Worm (Caenorhabditis elegans): Measurements from ENCODE around the gene prx-6.

Gene prx-6

DNA sequence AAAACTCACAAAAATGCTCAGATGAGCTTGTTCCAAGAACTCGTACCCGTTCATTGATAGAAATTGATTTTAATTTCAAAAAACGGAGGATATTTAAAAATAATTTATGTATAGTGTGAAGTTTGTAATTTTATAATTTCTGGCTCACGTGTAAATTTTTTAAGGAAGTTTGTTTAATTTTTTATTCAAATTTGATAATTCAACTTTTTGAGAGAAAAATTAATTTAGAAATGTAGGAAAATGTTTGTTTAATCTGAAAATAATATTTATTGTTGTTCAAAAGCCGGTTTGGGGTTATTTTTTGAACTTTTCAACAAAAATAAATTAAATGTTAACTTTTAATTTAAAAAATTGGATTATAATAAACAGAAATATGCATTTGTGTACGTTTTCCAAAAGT lies 43.8 kb downstream of the prx-6 start, which contains the start of gene K03B4.6:
TSS of gene K03B4.6 (minus strand) at position 101 of the 400 bp plus-strand sequence.
- TF ChIP-seq ceh-82 (tag; optimal IDR thresholded peaks at IDR 0.05), result no peak
- TF ChIP-seq saeg-2 (GFP tag; IDR thresholded peaks at IDR 0.05), result no peak
- no peak for TF ChIP-seq F49E8.2 (tag; optimal IDR thresholded peaks at IDR 0.05; ENCODE audit: borderline replicate concordance)
- TF ChIP-seq nhr-41 (GFP tag; IDR thresholded peaks at IDR 0.05), result no peak
- TF ChIP-seq ztf-7 (tag; optimal IDR thresholded peaks at IDR 0.05), result no peak
- no peak for TF ChIP-seq mdt-29 (GFP tag; IDR thresholded peaks at IDR 0.05)
- TF ChIP-seq lin-29 (GFP tag; IDR thresholded peaks at IDR 0.05), result no peak
- TF ChIP-seq gei-8 (GFP tag; optimal IDR thresholded peaks at IDR 0.05), result no peak
- TF ChIP-seq T26A8.4 (GFP tag; IDR thresholded peaks at IDR 0.05), result no peak
- TF ChIP-seq mdl-1 (tag; optimal IDR thresholded peaks at IDR 0.05), result no peak

DNA sequence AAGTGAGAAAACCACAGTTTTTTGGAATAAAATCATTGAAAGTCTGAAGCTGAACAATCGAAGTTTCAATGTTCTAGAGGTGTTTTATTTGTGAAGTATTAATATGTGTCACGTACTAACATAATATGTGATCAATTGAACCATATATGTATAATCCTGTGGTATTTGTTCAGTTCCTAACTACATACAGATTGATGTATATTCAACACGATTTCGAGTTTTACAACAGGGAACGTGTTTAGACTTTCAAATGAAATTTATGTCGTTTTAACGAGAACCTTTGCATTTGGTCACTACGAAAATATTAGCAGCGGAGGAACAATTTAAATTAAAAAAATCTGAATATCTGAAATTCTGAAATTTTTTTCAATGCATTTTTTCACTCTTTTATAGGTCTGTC lies 45.4 kb downstream of the prx-6 start, which contains the start of gene K03B4.8:
TSS of gene K03B4.8 (minus strand) at position 101 of the 400 bp plus-strand sequence.
- TF ChIP-seq lin-29 (GFP tag; IDR thresholded peaks at IDR 0.05), result no peak
- TF ChIP-seq php-3 (GFP tag; IDR thresholded peaks at IDR 0.05), result no peak
- no peak for TF ChIP-seq daf-8 (GFP tag; IDR thresholded peaks at IDR 0.05)
- TF ChIP-seq Y5F2A.4 (GFP tag; optimal IDR thresholded peaks at IDR 0.05), result no peak
- TF ChIP-seq dmd-9 (GFP tag; IDR thresholded peaks at IDR 0.05), result no peak
- no peak for TF ChIP-seq ztf-7 (tag; optimal IDR thresholded peaks at IDR 0.05)
- no peak for TF ChIP-seq nhr-11 (tag; optimal IDR thresholded peaks at IDR 0.05)
- no peak for TF ChIP-seq lim-7 (GFP tag; IDR thresholded peaks at IDR 0.05)
- TF ChIP-seq nhr-237 (tag; optimal IDR thresholded peaks at IDR 0.05), result no peak
- TF ChIP-seq spr-1 (tag; optimal IDR thresholded peaks at IDR 0.05), result no peak
- no peak for TF ChIP-seq Y105C5A.15 (GFP tag; IDR thresholded peaks at IDR 0.05)
- no peak for TF ChIP-seq nhr-10 (tag; optimal IDR thresholded peaks at IDR 0.05)

DNA sequence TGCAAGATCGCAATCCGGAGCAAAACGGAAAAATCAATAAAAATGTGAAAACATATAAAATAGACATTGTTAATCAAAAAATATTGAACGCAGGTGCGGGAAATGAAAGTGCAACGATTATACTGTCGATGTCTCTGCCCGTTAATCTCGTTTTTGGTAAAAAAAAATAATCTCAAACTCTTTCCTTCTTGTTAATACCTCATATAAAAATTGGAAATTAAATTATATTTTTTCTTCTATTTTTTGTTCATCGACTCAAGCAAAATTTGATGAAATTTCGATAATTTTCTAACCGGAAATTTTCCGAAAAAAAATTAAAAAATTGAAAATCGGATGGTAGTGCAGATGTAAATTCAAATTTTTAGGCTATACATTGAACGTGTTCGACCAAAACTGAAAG lies 47.4 kb downstream of the prx-6 start, which contains the start of gene K03B4.9:
TSS of gene K03B4.9 (minus strand) at position 101 of the 400 bp plus-strand sequence.
- TF ChIP-seq pha-4 (GFP tag; IDR thresholded peaks at IDR 0.05), result no peak
- no peak for TF ChIP-seq pha-4 (tag; optimal IDR thresholded peaks at IDR 0.05)
- TF ChIP-seq duxl-1 (tag; optimal IDR thresholded peaks at IDR 0.05; ENCODE audit: poor library complexity), result no peak
- no peak for TF ChIP-seq ceh-44 (GFP tag; IDR thresholded peaks at IDR 0.05)
- TF ChIP-seq ZK546.5 (tag; optimal IDR thresholded peaks at IDR 0.05), result no peak
- no peak for TF ChIP-seq cey-2 (tag; optimal IDR thresholded peaks at IDR 0.05; ENCODE audit: borderline replicate concordance, insufficient read depth)
- TF ChIP-seq lin-1 (GFP tag; IDR thresholded peaks at IDR 0.05), result no peak

DNA sequence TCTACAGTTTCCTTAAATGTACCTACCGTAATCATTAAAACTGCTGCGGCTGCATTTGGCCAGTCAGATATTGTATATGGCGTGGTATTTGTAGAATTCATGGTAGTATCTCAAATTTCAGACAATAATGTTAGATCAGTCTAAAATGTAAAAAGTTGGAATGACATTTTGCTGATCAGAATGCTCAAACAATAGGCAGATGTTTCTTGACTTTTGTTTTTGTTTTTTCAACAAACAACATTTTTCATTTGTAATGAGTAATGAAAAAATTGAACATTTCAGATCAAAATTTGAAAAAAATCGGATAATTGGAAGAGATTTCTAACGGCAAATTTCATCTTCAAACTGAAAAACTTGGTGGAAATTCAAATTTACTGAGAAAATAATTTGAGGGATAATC lies 51.3 kb downstream of the prx-6 start, which contains the start of gene srx-77:
TSS of gene srx-77 (minus strand) at position 101 of the 400 bp plus-strand sequence.
- TF ChIP-seq Y5F2A.4 (GFP tag; optimal IDR thresholded peaks at IDR 0.05) (no peak), dmd-6 (GFP tag; IDR thresholded peaks at IDR 0.05) (no peak), cey-2 (tag; optimal IDR thresholded peaks at IDR 0.05; ENCODE audit: borderline replicate concordance, insufficient read depth) (no peak)

DNA sequence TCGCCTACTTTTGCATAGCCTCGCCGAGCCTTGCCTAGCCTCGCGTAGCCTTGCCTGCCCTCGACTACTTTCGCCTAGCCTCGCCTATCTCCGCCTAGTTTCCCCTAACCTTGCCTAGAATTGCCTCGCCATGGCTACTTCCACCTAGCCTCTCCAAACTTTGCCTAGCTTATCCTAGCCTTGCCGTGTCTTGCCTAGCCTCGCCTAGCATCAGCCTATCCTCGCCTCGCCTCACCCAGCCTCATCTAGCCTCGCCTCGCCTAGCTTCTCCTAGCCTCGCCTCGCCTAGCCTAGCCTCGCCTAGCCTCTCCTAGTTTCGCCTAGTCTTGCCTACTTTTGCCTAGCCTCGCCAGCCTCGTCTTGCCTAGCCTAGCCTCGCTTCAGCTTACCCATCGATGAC lies 52.8 kb downstream of the prx-6 start:
- no peak for TF ChIP-seq nhr-76 (tag; optimal IDR thresholded peaks at IDR 0.05)
- TF ChIP-seq nhr-102 (tag; optimal IDR thresholded peaks at IDR 0.05), result no peak
- peak; percentile 45; the same call in 1 of the 2 replicates for TF ChIP-seq dmd-8 (GFP tag; IDR thresholded peaks at IDR 0.05)
- peak; percentile 80 for TF ChIP-seq set-16 (GFP tag; IDR thresholded peaks at IDR 0.05)
- no peak for TF ChIP-seq hif-1 (tag; optimal IDR thresholded peaks at IDR 0.05)
- no peak for TF ChIP-seq Y105C5A.15 (GFP tag; IDR thresholded peaks at IDR 0.05)
- no peak for TF ChIP-seq spr-3 (GFP tag; optimal IDR thresholded peaks at IDR 0.05)
- TF ChIP-seq pha-4 (GFP tag; IDR thresholded peaks at IDR 0.05), result no peak
- no peak for TF ChIP-seq pha-4 (tag; optimal IDR thresholded peaks at IDR 0.05)
- TF ChIP-seq tag-97 (GFP tag; IDR thresholded peaks at IDR 0.05), result no peak
- no peak for TF ChIP-seq egl-43 (GFP tag; IDR thresholded peaks at IDR 0.05)
- no peak for TF ChIP-seq nhr-28 (tag; optimal IDR thresholded peaks at IDR 0.05)

Data from whole organism, L4 larva.